Fruit fly (Drosophila melanogaster) whole organism, embryonic: ENCODE results near the gene CG34454.
A peak's percentile ranks its signal among the peaks of the same experiment; 100 is the strongest.

Experiments
- Atf6 ChIP-seq: fragments of 200-800 bp; sonication (Bioruptor generic); IDR thresholded peaks from 2 replicates; pipeline ENCODE4 v1.3.6; 2022; ENCODE audit warnings: missing biosample characterization, missing genetic modification characterization
- Bdp1 ChIP-seq: fragments of 200-800 bp; sonication (Bioruptor generic); optimal IDR thresholded peaks from 3 replicates; lab custom pipeline; 2016; ENCODE audit warnings: missing biosample characterization, missing genetic modification characterization
- CG11398 ChIP-seq: fragments of 200-800 bp; sonication (Bioruptor generic); optimal IDR thresholded peaks from 2 replicates; lab custom pipeline; 2016; ENCODE audit warnings: missing biosample characterization, missing genetic modification characterization
- CG11560 ChIP-seq: fragments of 200-800 bp; sonication (Bioruptor generic); IDR thresholded peaks from 3 replicates; pipeline ENCODE4 v1.3.6; 2022; ENCODE audit warnings: missing biosample characterization, missing genetic modification characterization
- CG11723 ChIP-seq: fragments of 200-800 bp; sonication (Bioruptor generic); optimal IDR thresholded peaks from 2 replicates; lab custom pipeline; 2017; ENCODE audit warnings: missing biosample characterization, mild to moderate bottlenecking, missing genetic modification characterization
- CG1529 ChIP-seq: fragments of 200-800 bp; sonication (Bioruptor generic); optimal IDR thresholded peaks from 3 replicates; lab custom pipeline; 2018; ENCODE audit warnings: missing biosample characterization, missing genetic modification characterization
- CG15479 ChIP-seq: fragments of 200-800 bp; sonication (Bioruptor generic); optimal IDR thresholded peaks from 3 replicates; lab custom pipeline; 2019; ENCODE audit warnings: missing biosample characterization, mild to moderate bottlenecking, missing genetic modification characterization, moderate library complexity
- CG15601 ChIP-seq: fragments of 200-800 bp; sonication (Bioruptor generic); optimal IDR thresholded peaks from 3 replicates; lab custom pipeline; 2019; ENCODE audit warnings: missing biosample characterization, mild to moderate bottlenecking, missing genetic modification characterization, moderate library complexity
- CG17802 ChIP-seq: fragments of 200-800 bp; sonication (Bioruptor generic); optimal IDR thresholded peaks from 2 replicates; lab custom pipeline; 2018; ENCODE audit warnings: missing biosample characterization, mild to moderate bottlenecking, missing genetic modification characterization, moderate library complexity
- CG2875 ChIP-seq: fragments of 200-800 bp; sonication (Bioruptor generic); optimal IDR thresholded peaks from 2 replicates; lab custom pipeline; 2017; ENCODE audit warnings: missing biosample characterization, mild to moderate bottlenecking, missing genetic modification characterization, missing genetic modification reagents
- CG30020 ChIP-seq: fragments of 200-800 bp; optimal IDR thresholded peaks from 2 replicates; lab custom pipeline; 2019; ENCODE audit warnings: missing biosample characterization, mild to moderate bottlenecking, missing genetic modification characterization, moderate library complexity
- CG4404 ChIP-seq: fragments of 200-800 bp; sonication (Bioruptor generic); IDR thresholded peaks from 2 replicates; pipeline ENCODE4 v1.3.6; 2022; ENCODE audit warnings: missing biosample characterization, missing genetic modification characterization
- CG4820 ChIP-seq: fragments of 200-800 bp; sonication (Bioruptor generic); optimal IDR thresholded peaks from 3 replicates; lab custom pipeline; 2016; ENCODE audit warnings: missing biosample characterization, missing genetic modification characterization
- CG5953 ChIP-seq: fragments of 200-800 bp; sonication (Bioruptor generic); IDR thresholded peaks from 2 replicates; pipeline ENCODE4 v1.3.6; 2022; ENCODE audit warnings: missing biosample characterization, missing genetic modification characterization
- CG7745 ChIP-seq: fragments of 200-800 bp; sonication (Bioruptor generic); optimal IDR thresholded peaks from 2 replicates; lab custom pipeline; 2018; ENCODE audit warnings: missing biosample characterization, mild to moderate bottlenecking, missing genetic modification characterization, moderate library complexity
- CG7987 ChIP-seq: fragments of 200-800 bp; sonication (Bioruptor generic); optimal IDR thresholded peaks from 2 replicates; lab custom pipeline; 2018; ENCODE audit warnings: missing biosample characterization, mild to moderate bottlenecking, missing genetic modification characterization, moderate library complexity
- CG8089 ChIP-seq: fragments of 200-800 bp; sonication (Bioruptor generic); optimal IDR thresholded peaks from 3 replicates; lab custom pipeline; 2016; ENCODE audit warnings: missing biosample characterization, missing genetic modification characterization
- Fer1 ChIP-seq: fragments of 200-800 bp; sonication (Bioruptor generic); optimal IDR thresholded peaks from 2 replicates; lab custom pipeline; 2017; ENCODE audit warnings: missing biosample characterization, mild to moderate bottlenecking, missing genetic modification characterization
- GATAe ChIP-seq: fragments of 200-800 bp; sonication (Bioruptor generic); conservative IDR thresholded peaks from 2 replicates; pipeline ENCODE4 v1.3.6; 2022; ENCODE audit warnings: missing biosample characterization, missing genetic modification characterization
- Hand ChIP-seq: fragments of 200-800 bp; sonication (Bioruptor generic); optimal IDR thresholded peaks from 2 replicates; lab custom pipeline; 2017; ENCODE audit warnings: mild to moderate bottlenecking, missing biosample characterization, missing genetic modification reagents, missing genetic modification characterization
- HmgZ ChIP-seq: fragments of 200-800 bp; sonication (Bioruptor generic); optimal IDR thresholded peaks from 2 replicates; lab custom pipeline; 2018; ENCODE audit warnings: missing biosample characterization, mild to moderate bottlenecking, missing genetic modification characterization
- Hr51 ChIP-seq, 2 experiments: fragments of 200-800 bp; sonication (Bioruptor generic); optimal IDR thresholded peaks; 2 replicates in 1 of 2; 3 replicates in 1 of 2; lab custom pipeline; 2016 to 2018; ENCODE audit warnings: missing biosample characterization in 2 of 2, missing genetic modification characterization in 2 of 2, mild to moderate bottlenecking in 1 of 2, moderate library complexity in 1 of 2
- MTF-1 ChIP-seq: fragments of 200-800 bp; sonication (Bioruptor generic); optimal IDR thresholded peaks from 2 replicates; lab custom pipeline; 2018; ENCODE audit warnings: missing biosample characterization, mild to moderate bottlenecking, missing genetic modification characterization, borderline replicate concordance
- Mad ChIP-seq: fragments of 200-800 bp; sonication (Bioruptor generic); optimal IDR thresholded peaks from 2 replicates; lab custom pipeline; 2016; ENCODE audit warnings: missing biosample characterization, missing genetic modification characterization
- Max ChIP-seq: fragments of 200-800 bp; sonication (Bioruptor generic); optimal IDR thresholded peaks from 2 replicates; lab custom pipeline; 2016; ENCODE audit warnings: missing biosample characterization, mild to moderate bottlenecking, missing genetic modification characterization
- Med ChIP-seq: fragments of 200-800 bp; sonication (Bioruptor generic); peaks from one replicate; lab custom pipeline; 2016; ENCODE audit warnings: missing biosample characterization, missing genetic modification characterization, mild to moderate bottlenecking, inconsistent platforms, moderate library complexity
- Mes4 ChIP-seq: fragments of 200-800 bp; sonication (Bioruptor generic); optimal IDR thresholded peaks from 2 replicates; lab custom pipeline; 2016; ENCODE audit warnings: missing biosample characterization, missing genetic modification characterization
- NC2β ChIP-seq: fragments of 200-800 bp; sonication (Bioruptor generic); optimal IDR thresholded peaks from 2 replicates; lab custom pipeline; 2016; ENCODE audit warnings: missing biosample characterization, missing genetic modification characterization
- NK7.1 ChIP-seq: fragments of 200-800 bp; sonication (Bioruptor generic); optimal IDR thresholded peaks from 3 replicates; lab custom pipeline; 2016; ENCODE audit warnings: missing biosample characterization, missing genetic modification characterization
- bigmax ChIP-seq: fragments of 200-800 bp; sonication (Bioruptor generic); optimal IDR thresholded peaks from 2 replicates; lab custom pipeline; 2018; ENCODE audit warnings: missing biosample characterization, mild to moderate bottlenecking, missing genetic modification characterization
- disco-r ChIP-seq: fragments of 200-800 bp; sonication (Bioruptor generic); optimal IDR thresholded peaks from 2 replicates; lab custom pipeline; 2016; ENCODE audit warnings: missing biosample characterization, missing genetic modification characterization
- en ChIP-seq: fragments of 200-800 bp; sonication (Bioruptor generic); optimal IDR thresholded peaks from 2 replicates; lab custom pipeline; 2016; ENCODE audit warnings: missing biosample characterization, missing genetic modification characterization
- eyg ChIP-seq: fragments of 200-800 bp; sonication (Bioruptor generic); optimal IDR thresholded peaks from 3 replicates; lab custom pipeline; 2016; ENCODE audit warnings: missing biosample characterization, missing genetic modification characterization
- fd96Cb ChIP-seq: fragments of 200-800 bp; sonication (Bioruptor generic); optimal IDR thresholded peaks from 2 replicates; lab custom pipeline; 2018; ENCODE audit warnings: missing biosample characterization, mild to moderate bottlenecking, missing genetic modification characterization, moderate library complexity
- gcm2 ChIP-seq: fragments of 200-800 bp; sonication (Bioruptor generic); optimal IDR thresholded peaks from 2 replicates; lab custom pipeline; 2016; ENCODE audit warnings: missing biosample characterization, missing genetic modification characterization
- gem ChIP-seq: fragments of 200-800 bp; sonication (Bioruptor generic); optimal IDR thresholded peaks from 2 replicates; lab custom pipeline; 2019; ENCODE audit warnings: missing biosample characterization, mild to moderate bottlenecking, missing genetic modification characterization, moderate library complexity
- gfzf ChIP-seq: fragments of 200-800 bp; sonication (Bioruptor generic); optimal IDR thresholded peaks from 2 replicates; lab custom pipeline; 2016; ENCODE audit warnings: missing biosample characterization, mild to moderate bottlenecking, missing genetic modification characterization, moderate library complexity
- lbe ChIP-seq: fragments of 200-800 bp; sonication (Bioruptor generic); optimal IDR thresholded peaks from 2 replicates; lab custom pipeline; 2016; ENCODE audit warnings: missing biosample characterization, mild to moderate bottlenecking, missing genetic modification characterization
- mam ChIP-seq: fragments of 200-800 bp; sonication (Bioruptor generic); optimal IDR thresholded peaks from 3 replicates; lab custom pipeline; 2016; ENCODE audit warnings: missing biosample characterization, missing genetic modification characterization
- nau ChIP-seq: fragments of 200-800 bp; sonication (Bioruptor generic); optimal IDR thresholded peaks from 3 replicates; lab custom pipeline; 2017; ENCODE audit warnings: missing biosample characterization, mild to moderate bottlenecking, missing genetic modification characterization, missing genetic modification reagents
- nerfin-1 ChIP-seq: fragments of 200-800 bp; sonication (Bioruptor generic); optimal IDR thresholded peaks from 3 replicates; lab custom pipeline; 2019; ENCODE audit warnings: missing biosample characterization, mild to moderate bottlenecking, missing genetic modification characterization, moderate library complexity
- odd ChIP-seq: fragments of 200-800 bp; sonication (Bioruptor generic); optimal IDR thresholded peaks from 2 replicates; lab custom pipeline; 2017; ENCODE audit warnings: missing biosample characterization, mild to moderate bottlenecking, missing genetic modification characterization
- p53 ChIP-seq: fragments of 200-800 bp; sonication (Bioruptor generic); optimal IDR thresholded peaks from 2 replicates; lab custom pipeline; 2016; ENCODE audit warnings: missing biosample characterization, missing genetic modification characterization
- pita ChIP-seq: fragments of 200-800 bp; sonication (Bioruptor generic); optimal IDR thresholded peaks from 2 replicates; lab custom pipeline; 2017; ENCODE audit warnings: missing biosample characterization, mild to moderate bottlenecking, missing genetic modification characterization
- rib ChIP-seq: fragments of 200-800 bp; sonication (Bioruptor generic); IDR thresholded peaks from 2 replicates; pipeline ENCODE4 v1.3.6; 2022; ENCODE audit warnings: missing biosample characterization, missing genetic modification characterization
- tgo ChIP-seq: fragments of 200-800 bp; sonication (Bioruptor generic); IDR thresholded peaks from 3 replicates; pipeline ENCODE4 v1.3.6; 2022; ENCODE audit warnings: missing biosample characterization, missing genetic modification characterization
- tup ChIP-seq: fragments of 200-800 bp; sonication (Bioruptor generic); optimal IDR thresholded peaks from 2 replicates; lab custom pipeline; 2016; ENCODE audit warnings: missing biosample characterization, mild to moderate bottlenecking, missing genetic modification characterization, moderate library complexity
- twi ChIP-seq: fragments of 200-800 bp; optimal IDR thresholded peaks from 2 replicates; lab custom pipeline; 2019; ENCODE audit warnings: missing biosample characterization, mild to moderate bottlenecking, missing genetic modification characterization, moderate library complexity
- usp ChIP-seq: fragments of >200 bp; optimal IDR thresholded peaks from 2 replicates; lab custom pipeline; 2017; ENCODE audit warnings: missing biosample characterization, missing genetic modification characterization
- z ChIP-seq: fragments of 200-800 bp; sonication (Bioruptor generic); IDR thresholded peaks from 3 replicates; pipeline ENCODE4 v1.3.6; 2022; ENCODE audit warnings: missing biosample characterization, missing genetic modification characterization
- zen2 ChIP-seq: fragments of 200-800 bp; sonication (Bioruptor generic); IDR thresholded peaks from 3 replicates; pipeline ENCODE4 v1.3.6; 2022; ENCODE audit warnings: missing biosample characterization, missing genetic modification characterization; ENCODE audit not compliant: partially characterized antibody

CG34454 gene

dm6 chr3L:247482-248225 lies 15.5 kb upstream of the CG34454 start, which contains the start of gene mthl14 (continued):
- no peak for TF ChIP-seq HmgZ (tag; lab: Kevin White, UChicago)
- TF ChIP-seq usp (GFP tag; lab: Kevin White, UChicago) = no peak
- TF ChIP-seq CG11560 (tag; lab: Robert Waterston, UW) = no peak
- no peak for TF ChIP-seq tup (GFP tag; lab: Kevin White, UChicago)
- TF ChIP-seq Hr51 (GFP tag; optimal IDR thresholded peaks at IDR 0.05; lab: Kevin White, UChicago) = no peak
- TF ChIP-seq gem = no peak
- TF ChIP-seq mam (GFP tag; lab: Kevin White, UChicago) = no peak
- no peak for TF ChIP-seq Atf6 (GFP tag; lab: Robert Waterston, UW)
- TF ChIP-seq GATAe (GFP tag; lab: Robert Waterston, UW) = peak; percentile 63; the same call in 1 of the 2 replicates
- TF ChIP-seq nau = no peak
- no peak for TF ChIP-seq CG4404 (GFP tag; lab: Robert Waterston, UW)
- TF ChIP-seq nerfin-1 (tag; lab: Kevin White, UChicago) = no peak
- TF ChIP-seq zen2 (GFP tag; lab: Robert Waterston, UW) = no peak
- no peak for TF ChIP-seq rib (GFP tag; lab: Robert Waterston, UW)
- peak; percentile 25 for TF ChIP-seq odd
- no peak for TF ChIP-seq Fer1
- TF ChIP-seq CG1529 (GFP tag; lab: Kevin White, UChicago) = no peak
- no peak for TF ChIP-seq gcm2 (GFP tag; lab: Kevin White, UChicago)
- no peak for TF ChIP-seq disco-r (GFP tag; lab: Kevin White, UChicago)
- TF ChIP-seq NC2β = peak; percentile 11
- TF ChIP-seq gfzf (GFP tag; lab: Kevin White, UChicago) = peak; percentile 53
- no peak for TF ChIP-seq lbe (GFP tag; lab: Kevin White, UChicago)
- no peak for TF ChIP-seq z
- no peak for TF ChIP-seq CG8089
- no peak for TF ChIP-seq en (GFP tag; lab: Kevin White, UChicago)
- TF ChIP-seq CG17802 (tag; lab: Kevin White, UChicago) = no peak
- TF ChIP-seq Max = no peak
- no peak for TF ChIP-seq CG11398
- TF ChIP-seq eyg = no peak
- TF ChIP-seq NK7.1 = no peak
- no peak for TF ChIP-seq pita (GFP tag; lab: Kevin White, UChicago)
- TF ChIP-seq CG15601 = peak; percentile 50
- TF ChIP-seq CG2875 = no peak
- no peak for TF ChIP-seq CG5953

- TF ChIP-seq Med (GFP tag; lab: Kevin White, UChicago) = peak; percentile 94
- no peak for TF ChIP-seq CG4820 (GFP tag; lab: Kevin White, UChicago)
- TF ChIP-seq tgo (GFP tag; lab: Robert Waterston, UW) = peak; percentile 34; the same call in 1 of the 3 replicates
- TF ChIP-seq CG15479 (GFP tag; lab: Kevin White, UChicago) = peak; percentile 76
- peak; percentile 54 for TF ChIP-seq bigmax (GFP tag; lab: Kevin White, UChicago)
- TF ChIP-seq Hand (GFP tag; lab: Kevin White, UChicago) = no peak
- peak; percentile 73 for TF ChIP-seq CG30020 (tag; lab: Kevin White, UChicago)
- no peak for TF ChIP-seq CG11723
- no peak for TF ChIP-seq fd96Cb (tag; lab: Kevin White, UChicago)
- TF ChIP-seq p53 (GFP tag; lab: Kevin White, UChicago) = peak; percentile 17
- peak; percentile 44 for TF ChIP-seq twi (tag; lab: Kevin White, UChicago)
- TF ChIP-seq Bdp1 (GFP tag; lab: Kevin White, UChicago) = peak; percentile 51
- TF ChIP-seq Mes4 (GFP tag; lab: Kevin White, UChicago) = peak; percentile 49
- peak; percentile 83 for TF ChIP-seq CG7987 (GFP tag; lab: Kevin White, UChicago)
- TF ChIP-seq MTF-1 (GFP tag; lab: Kevin White, UChicago) = no peak
- peak; percentile 9 for TF ChIP-seq Mad (GFP tag; lab: Kevin White, UChicago)
- TF ChIP-seq CG7745 (tag; lab: Kevin White, UChicago) = no peak
These were observed 14.6 kb upstream of the CG34454 start for dm6 chr3L:246644-247199.
